Fruit fly (Drosophila melanogaster) S2 (cell line): Measurements from ENCODE around the gene CG4404.

Experiments used
- CG8478 ChIP-seq: fragments of >200 bp; optimal IDR thresholded peaks from 2 replicates; lab custom pipeline; 2018
- CTCF ChIP-seq, 2 experiments: fragments of >200 bp; optimal IDR thresholded peaks; 2 replicates each; lab custom pipeline; 2018

DNA sequence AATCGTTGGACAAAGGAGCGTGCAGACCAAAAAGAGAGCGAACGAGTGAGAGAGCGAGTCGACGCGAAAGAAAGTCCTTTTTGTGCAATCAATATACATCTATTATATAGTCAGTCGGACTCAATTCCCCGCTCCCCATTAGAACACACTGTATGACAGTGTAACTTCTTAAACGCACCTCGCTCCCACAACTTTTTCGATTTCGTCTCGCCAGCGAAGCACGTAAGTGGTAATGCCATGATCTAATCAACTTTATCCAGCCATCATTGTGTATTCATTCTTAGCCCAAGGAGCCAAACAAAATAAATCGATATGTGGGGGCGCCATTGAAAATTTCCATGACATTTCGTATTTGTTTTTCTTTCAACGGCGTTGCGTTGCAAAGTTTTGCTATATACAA, 33.2 kb upstream of the CG4404 start:
- TF ChIP-seq CG8478 (lab: Kevin White, UChicago) (no peak), CTCF (optimal IDR thresholded peaks at IDR 0.05; lab: Kevin White, UChicago) (no peak)
